Worm (Caenorhabditis elegans) whole organism, late embryonic: ENCODE data around the gene srm-1.
"Not testable (repeated sequence)": the region's sequence is repeated elsewhere in the genome, so short reads cannot be mapped to it uniquely, and the experiment has no call there.

ENCODE experiments used
- C08G9.2 ChIP-seq: sonication (generic microtip); optimal IDR thresholded peaks from 2 replicates; lab custom pipeline; 2016; ENCODE audit warnings: mild to moderate bottlenecking, missing genetic modification characterization, moderate library complexity, missing compliant biosample characterization
- C38D4.7 ChIP-seq: fragments of 200-800 bp; sonication (Bioruptor generic); optimal IDR thresholded peaks from 2 replicates; lab custom pipeline; 2018; ENCODE audit warnings: mild to moderate bottlenecking, missing genetic modification characterization, moderate library complexity, missing compliant biosample characterization
- F13H6.1 ChIP-seq: sonication (generic microtip); optimal IDR thresholded peaks from 2 replicates; lab custom pipeline; 2016; ENCODE audit warnings: missing genetic modification characterization, missing compliant biosample characterization
- K02D7.2 ChIP-seq: sonication (generic microtip); optimal IDR thresholded peaks from 2 replicates; lab custom pipeline; 2017; ENCODE audit warnings: mild to moderate bottlenecking, missing genetic modification characterization, missing compliant biosample characterization
- K09A11.1 ChIP-seq: sonication (generic microtip); optimal IDR thresholded peaks from 2 replicates; lab custom pipeline; 2017; ENCODE audit warnings: antibody characterized with exemption, mild to moderate bottlenecking, missing genetic modification characterization, missing compliant biosample characterization; ENCODE audit not compliant: insufficient read depth
- Y22D7AL.16 ChIP-seq: sonication (generic microtip); optimal IDR thresholded peaks from 2 replicates; lab custom pipeline; 2016; ENCODE audit warnings: missing genetic modification characterization, missing compliant biosample characterization
- ama-1 ChIP-seq: fragments of 150-350 bp; optimal IDR thresholded peaks from 2 replicates; lab custom pipeline; 2014
- ceh-31 ChIP-seq: sonication (generic microtip); optimal IDR thresholded peaks from 2 replicates; lab custom pipeline; 2016; ENCODE audit warnings: missing genetic modification characterization, missing compliant biosample characterization
- ceh-34 ChIP-seq: sonication (generic microtip); optimal IDR thresholded peaks from 2 replicates; lab custom pipeline; 2016; ENCODE audit warnings: mild to moderate bottlenecking, missing genetic modification characterization, missing compliant biosample characterization
- ceh-48 ChIP-seq: sonication (generic microtip); optimal IDR thresholded peaks from 2 replicates; lab custom pipeline; 2016; ENCODE audit warnings: missing genetic modification characterization, inconsistent platforms, missing compliant biosample characterization
- elt-4 ChIP-seq: sonication (generic microtip); optimal IDR thresholded peaks from 2 replicates; lab custom pipeline; 2016; ENCODE audit warnings: missing genetic modification characterization, missing compliant biosample characterization
- gmeb-2 ChIP-seq: sonication (generic microtip); optimal IDR thresholded peaks from 2 replicates; lab custom pipeline; 2016; ENCODE audit warnings: missing genetic modification characterization, inconsistent platforms, missing compliant biosample characterization
- lin-11 ChIP-seq: fragments of 200-800 bp; sonication (Bioruptor generic); optimal IDR thresholded peaks from 2 replicates; lab custom pipeline; 2018; ENCODE audit warnings: mild to moderate bottlenecking, missing genetic modification characterization, missing compliant biosample characterization
- madf-2 ChIP-seq: sonication (generic microtip); optimal IDR thresholded peaks from 2 replicates; lab custom pipeline; 2017; ENCODE audit warnings: missing genetic modification characterization, missing compliant biosample characterization
- nfya-1 ChIP-seq: sonication (generic microtip); optimal IDR thresholded peaks from 2 replicates; lab custom pipeline; 2017; ENCODE audit warnings: missing genetic modification characterization, mild to moderate bottlenecking, missing compliant biosample characterization, antibody characterized with exemption, moderate library complexity
- nhr-11 ChIP-seq: fragments of 150-350 bp; optimal IDR thresholded peaks from 2 replicates; lab custom pipeline; 2014; ENCODE audit warnings: missing biosample characterization, missing genetic modification characterization
- nhr-232 ChIP-seq: sonication (generic microtip); optimal IDR thresholded peaks from 2 replicates; lab custom pipeline; 2016; ENCODE audit warnings: missing genetic modification characterization, missing compliant biosample characterization
- odd-2 ChIP-seq: sonication (generic microtip); optimal IDR thresholded peaks from 2 replicates; lab custom pipeline; 2017; ENCODE audit warnings: antibody characterized with exemption, mild to moderate bottlenecking, missing genetic modification characterization, missing compliant biosample characterization
- pag-3 ChIP-seq: sonication (generic microtip); optimal IDR thresholded peaks from 2 replicates; lab custom pipeline; 2016; ENCODE audit warnings: missing compliant biosample characterization, missing genetic modification characterization, borderline replicate concordance
- pha-4 ChIP-seq: fragments of 150-350 bp; optimal IDR thresholded peaks from 2 replicates; lab custom pipeline; 2018; ENCODE audit warnings: missing biosample characterization, missing genetic modification reagents, missing genetic modification characterization
- pqm-1 ChIP-seq: sonication (generic microtip); optimal IDR thresholded peaks from 2 replicates; lab custom pipeline; 2016; ENCODE audit warnings: missing genetic modification characterization, missing compliant biosample characterization
- sox-2 ChIP-seq: fragments of 200-800 bp; sonication (Bioruptor generic); IDR thresholded peaks from 2 replicates; pipeline ENCODE4 v1.3.6; 2022; ENCODE audit warnings: missing genetic modification reagents, missing genetic modification characterization, missing compliant biosample characterization
- syd-9 ChIP-seq: sonication (generic microtip); optimal IDR thresholded peaks from 2 replicates; lab custom pipeline; 2016; ENCODE audit warnings: mild to moderate bottlenecking, missing genetic modification characterization, moderate library complexity, missing compliant biosample characterization
- tbx-7 ChIP-seq: sonication (generic microtip); optimal IDR thresholded peaks from 2 replicates; lab custom pipeline; 2016; ENCODE audit warnings: missing genotype, missing genetic modification characterization, missing compliant biosample characterization
- ttx-3 ChIP-seq: sonication (generic microtip); optimal IDR thresholded peaks from 2 replicates; lab custom pipeline; 2016; ENCODE audit warnings: missing genetic modification reagents, missing genetic modification characterization, missing compliant biosample characterization
- unc-3 ChIP-seq, 2 experiments: fragments of 200-800 bp in 1 of 2; sonication (Bioruptor generic) in 1 of 2; sonication (generic microtip) in 1 of 2; conservative IDR thresholded peaks in 1 of 2; optimal IDR thresholded peaks in 1 of 2; 2 replicates each; pipeline versions ENCODE4 v1.3.6 to Lab custom; 2016 to 2022; ENCODE audit warnings: missing compliant biosample characterization in 2 of 2, missing genetic modification characterization in 2 of 2, missing genetic modification reagents in 1 of 2
- unc-86 ChIP-seq: sonication (generic microtip); optimal IDR thresholded peaks from 2 replicates; lab custom pipeline; 2016; ENCODE audit warnings: missing genetic modification characterization, missing compliant biosample characterization

Gene srm-1

ce11 chrIV:5055964-5056588 lies 43.7 kb downstream of the srm-1 start, which contains the start of gene msp-55:
Gene msp-55, minus strand, starts transcription at chrIV:5056014.
- TF ChIP-seq ama-1 (lab: Kevin White, UChicago) = no peak
- TF ChIP-seq madf-2 = no peak
- TF ChIP-seq K02D7.2 (tag; lab: Kevin White, UChicago) = no peak
- TF ChIP-seq lin-11 (tag; lab: Kevin White, UChicago) = no peak
- no peak for TF ChIP-seq ceh-34 (tag; lab: Kevin White, UChicago)
- TF ChIP-seq tbx-7 (tag; lab: Kevin White, UChicago) = no peak
- TF ChIP-seq Y22D7AL.16 (tag; lab: Kevin White, UChicago) = no peak
- TF ChIP-seq pqm-1 (tag; lab: Kevin White, UChicago) = no peak
- no peak for TF ChIP-seq sox-2 (GFP tag; lab: Robert Waterston, UW)
- no peak for TF ChIP-seq nhr-232 (tag; lab: Kevin White, UChicago)
- TF ChIP-seq, all 69 proteins: peak for 0

ce11 chrIV:5060984-5061383 lies 48.6 kb downstream of the srm-1 start, which contains the start of gene C09B9.7:
Gene C09B9.7, minus strand, starts transcription at chrIV:5061084.
- TF ChIP-seq pha-4 (no peak), elt-4 (tag; lab: Kevin White, UChicago) (no peak), nhr-11 (tag; lab: Kevin White, UChicago) (no peak), C38D4.7 (no peak), ttx-3 (tag; lab: Kevin White, UChicago) (no peak), ceh-31 (tag; lab: Kevin White, UChicago) (no peak)

ce11 chrIV:5062278-5062677 lies 49.9 kb downstream of the srm-1 start, which contains the start of gene msp-57:
Gene msp-57, plus strand, starts transcription at chrIV:5062578.
- TF ChIP-seq gmeb-2 (tag; lab: Kevin White, UChicago); syd-9; C08G9.2 (tag; lab: Kevin White, UChicago): not testable (repeated sequence)

ce11 chrIV:5063297-5063696 lies 51.0 kb downstream of the srm-1 start:
- TF ChIP-seq lin-11 (tag; lab: Kevin White, UChicago) = no peak
- no peak for TF ChIP-seq Y22D7AL.16 (tag; lab: Kevin White, UChicago)
- no peak for TF ChIP-seq F13H6.1 (tag; lab: Kevin White, UChicago)
- TF ChIP-seq pag-3 (tag; lab: Kevin White, UChicago) = no peak
- TF ChIP-seq K09A11.1 (tag; lab: Kevin White, UChicago) = no peak
- no peak for TF ChIP-seq C38D4.7
- TF ChIP-seq unc-86 = no peak
- no peak for TF ChIP-seq unc-3 (GFP tag; conservative IDR thresholded peaks at IDR 0.05; lab: Robert Waterston, UW)
- no peak for TF ChIP-seq unc-3 (tag; optimal IDR thresholded peaks at IDR 0.05; lab: Kevin White, UChicago)
- TF ChIP-seq ttx-3 (tag; lab: Kevin White, UChicago) = no peak
- TF ChIP-seq nfya-1 (tag; lab: Kevin White, UChicago) = no peak
- TF ChIP-seq odd-2 (tag; lab: Kevin White, UChicago) = no peak
- no peak for TF ChIP-seq ceh-48 (tag; lab: Kevin White, UChicago)
